Worm (Caenorhabditis elegans) whole organism, L4 larva: ENCODE results near the gene ipla-6.
A peak's percentile ranks its signal among the peaks of the same experiment; 100 is the strongest.

Experiments
- F10B5.3 ChIP-seq: sonication (generic microtip); optimal IDR thresholded peaks from 2 replicates; lab custom pipeline; 2016; ENCODE audit warnings: mild to moderate bottlenecking, missing genetic modification characterization, missing compliant biosample characterization
- F37D6.2 ChIP-seq: sonication (generic microtip); optimal IDR thresholded peaks from 2 replicates; lab custom pipeline; 2016; ENCODE audit warnings: mild to moderate bottlenecking, missing genetic modification characterization, missing compliant biosample characterization
- F49E8.2 ChIP-seq: sonication (generic microtip); optimal IDR thresholded peaks from 2 replicates; lab custom pipeline; 2016; ENCODE audit warnings: missing compliant biosample characterization, mild to moderate bottlenecking, missing genetic modification characterization, borderline replicate concordance
- R02D3.7 ChIP-seq: fragments of 150-350 bp; sonication (generic microtip); optimal IDR thresholded peaks from 3 replicates; lab custom pipeline; 2014; ENCODE audit warnings: missing biosample characterization, missing genetic modification characterization
- T20F7.1 ChIP-seq: fragments of 200-800 bp; sonication (Bioruptor generic); optimal IDR thresholded peaks from 2 replicates; lab custom pipeline; 2018; ENCODE audit warnings: mild to moderate bottlenecking, missing genetic modification characterization, missing compliant biosample characterization
- T26A8.4 ChIP-seq: fragments of 200-800 bp; sonication (Bioruptor generic); IDR thresholded peaks from 2 replicates; pipeline ENCODE4 v1.3.6; 2022; ENCODE audit warnings: missing genetic modification characterization, missing compliant biosample characterization
- Y105C5A.15 ChIP-seq: fragments of 200-800 bp; sonication (Bioruptor generic); IDR thresholded peaks from 2 replicates; pipeline ENCODE4 v1.3.6; 2022; ENCODE audit warnings: missing genetic modification characterization, missing compliant biosample characterization
- Y48G9A.11 ChIP-seq: fragments of 200-800 bp; sonication (Bioruptor generic); IDR thresholded peaks from 2 replicates; pipeline ENCODE4 v1.3.6; 2022; ENCODE audit warnings: missing genetic modification reagents, missing genetic modification characterization, missing compliant biosample characterization
- Y5F2A.4 ChIP-seq: fragments of 200-800 bp; sonication (Bioruptor generic); optimal IDR thresholded peaks from 2 replicates; lab custom pipeline; 2018; ENCODE audit warnings: mild to moderate bottlenecking, missing genetic modification characterization, missing compliant biosample characterization
- aha-1 ChIP-seq: fragments of 150-350 bp; peaks from one replicate; lab custom pipeline; 2014; ENCODE audit warnings: missing biosample characterization, missing genetic modification characterization
- arid-1 ChIP-seq: fragments of 200-800 bp; sonication (Bioruptor generic); conservative IDR thresholded peaks from 2 replicates; pipeline ENCODE4 v1.3.6; 2022; ENCODE audit warnings: missing genetic modification reagents, missing genetic modification characterization, missing compliant biosample characterization
- ceh-62 ChIP-seq: sonication (generic microtip); optimal IDR thresholded peaks from 2 replicates; lab custom pipeline; 2017; ENCODE audit warnings: missing biosample characterization, missing genetic modification characterization
- ceh-82 ChIP-seq: sonication (generic microtip); optimal IDR thresholded peaks from 2 replicates; lab custom pipeline; 2017; ENCODE audit warnings: missing biosample characterization, missing genetic modification characterization
- daf-19 ChIP-seq: fragments of 200-800 bp; sonication (Bioruptor generic); conservative IDR thresholded peaks from 2 replicates; pipeline ENCODE4 v1.3.6; 2022; ENCODE audit warnings: missing genetic modification characterization, missing compliant biosample characterization
- dmd-9 ChIP-seq: fragments of 200-800 bp; sonication (Bioruptor generic); IDR thresholded peaks from 2 replicates; pipeline ENCODE4 v1.3.6; 2022; ENCODE audit warnings: missing genetic modification reagents, missing genetic modification characterization, missing compliant biosample characterization
- dpl-1 ChIP-seq: fragments of 150-350 bp; optimal IDR thresholded peaks from 2 replicates; lab custom pipeline; 2014; ENCODE audit warnings: missing biosample characterization, missing genetic modification reagents, missing genetic modification characterization
- gei-8 ChIP-seq: fragments of 200-800 bp; sonication (Bioruptor generic); optimal IDR thresholded peaks from 2 replicates; lab custom pipeline; 2018; ENCODE audit warnings: mild to moderate bottlenecking, missing genetic modification characterization, missing compliant biosample characterization
- hif-1 ChIP-seq, 2 experiments: sonication (generic microtip); optimal IDR thresholded peaks; 2 replicates each; lab custom pipeline; 2016 to 2017; ENCODE audit warnings: missing compliant biosample characterization in 2 of 2, missing genetic modification characterization in 2 of 2, missing genetic modification reagents in 2 of 2, missing genotype in 2 of 2, mild to moderate bottlenecking in 1 of 2
- hlh-30 ChIP-seq: sonication (generic microtip); optimal IDR thresholded peaks from 2 replicates; lab custom pipeline; 2017; ENCODE audit warnings: antibody characterized with exemption, mild to moderate bottlenecking, missing genetic modification characterization, missing compliant biosample characterization; ENCODE audit not compliant: insufficient read depth
- lim-7 ChIP-seq: fragments of 200-800 bp; sonication (Bioruptor generic); IDR thresholded peaks from 2 replicates; pipeline ENCODE4 v1.3.6; 2022; ENCODE audit warnings: missing genetic modification characterization, missing compliant biosample characterization
- lin-1 ChIP-seq: fragments of 200-800 bp; sonication (Bioruptor generic); IDR thresholded peaks from 2 replicates; pipeline ENCODE4 v1.3.6; 2022; ENCODE audit warnings: missing genetic modification reagents, missing genetic modification characterization, missing compliant biosample characterization
- lin-13 ChIP-seq: fragments of 150-350 bp; optimal IDR thresholded peaks from 2 replicates; lab custom pipeline; 2014; ENCODE audit warnings: missing biosample characterization, missing genetic modification reagents, missing genetic modification characterization
- lin-29 ChIP-seq: fragments of 200-800 bp; sonication (Bioruptor generic); IDR thresholded peaks from 2 replicates; pipeline ENCODE4 v1.3.6; 2022; ENCODE audit warnings: missing genetic modification reagents, missing genetic modification characterization, missing compliant biosample characterization
- lin-38 ChIP-seq: fragments of 200-800 bp; sonication (Bioruptor generic); IDR thresholded peaks from 2 replicates; pipeline ENCODE4 v1.3.6; 2022; ENCODE audit warnings: missing genetic modification reagents, missing genetic modification characterization, missing compliant biosample characterization
- lin-39 ChIP-seq: fragments of 150-350 bp; optimal IDR thresholded peaks from 2 replicates; lab custom pipeline; 2014; ENCODE audit warnings: missing biosample characterization, missing genetic modification reagents, missing genetic modification characterization
- lir-3 ChIP-seq: sonication (generic microtip); optimal IDR thresholded peaks from 2 replicates; lab custom pipeline; 2016; ENCODE audit warnings: mild to moderate bottlenecking, missing genetic modification characterization, missing compliant biosample characterization
- madf-5 ChIP-seq, 2 experiments: fragments of 200-800 bp; sonication (Bioruptor generic); IDR thresholded peaks; 2 replicates each; pipeline ENCODE4 v1.3.6; 2022; ENCODE audit warnings: missing compliant biosample characterization in 2 of 2, missing genetic modification characterization in 2 of 2
- mdt-29 ChIP-seq: fragments of 200-800 bp; sonication (Bioruptor generic); IDR thresholded peaks from 2 replicates; pipeline ENCODE4 v1.3.6; 2022; ENCODE audit warnings: missing genetic modification reagents, missing genetic modification characterization, missing compliant biosample characterization
- mxl-2 ChIP-seq: fragments of 200-800 bp; sonication (Bioruptor generic); conservative IDR thresholded peaks from 2 replicates; pipeline ENCODE4 v1.3.6; 2022; ENCODE audit warnings: missing genetic modification reagents, missing genetic modification characterization, missing compliant biosample characterization
- nhr-11 ChIP-seq: fragments of 150-350 bp; optimal IDR thresholded peaks from 2 replicates; lab custom pipeline; 2014; ENCODE audit warnings: missing biosample characterization, missing genetic modification characterization
- nhr-111 ChIP-seq: fragments of 200-800 bp; sonication (Bioruptor generic); optimal IDR thresholded peaks from 2 replicates; lab custom pipeline; 2018; ENCODE audit warnings: mild to moderate bottlenecking, missing genetic modification characterization, missing compliant biosample characterization
- nhr-237 ChIP-seq: sonication (generic microtip); optimal IDR thresholded peaks from 2 replicates; lab custom pipeline; 2017; ENCODE audit warnings: missing biosample characterization, missing genetic modification characterization
- nhr-41 ChIP-seq: fragments of 200-800 bp; sonication (Bioruptor generic); IDR thresholded peaks from 2 replicates; pipeline ENCODE4 v1.3.6; 2022; ENCODE audit warnings: missing genetic modification reagents, missing genetic modification characterization, missing compliant biosample characterization
- nhr-48 ChIP-seq: sonication (generic microtip); optimal IDR thresholded peaks from 2 replicates; lab custom pipeline; 2016; ENCODE audit warnings: mild to moderate bottlenecking, missing genetic modification characterization, missing compliant biosample characterization
- nhr-76 ChIP-seq: fragments of 150-350 bp; optimal IDR thresholded peaks from 2 replicates; lab custom pipeline; 2014; ENCODE audit warnings: missing biosample characterization, missing genetic modification characterization
- pha-4 ChIP-seq, 2 experiments: fragments of 150-350 bp in 1 of 2; fragments of 200-800 bp in 1 of 2; sonication (Bioruptor generic) in 1 of 2; IDR thresholded peaks in 1 of 2; optimal IDR thresholded peaks in 1 of 2; 2 replicates each; pipeline versions ENCODE4 v1.3.6 to Lab custom; 2014 to 2022; ENCODE audit warnings: missing genetic modification characterization in 2 of 2, missing genetic modification reagents in 2 of 2, missing biosample characterization in 1 of 2, missing compliant biosample characterization in 1 of 2
- pqm-1 ChIP-seq: sonication (generic microtip); optimal IDR thresholded peaks from 2 replicates; lab custom pipeline; 2017; ENCODE audit warnings: missing biosample characterization, missing genetic modification characterization
- rbr-2 ChIP-seq: sonication (generic microtip); optimal IDR thresholded peaks from 2 replicates; lab custom pipeline; 2016; ENCODE audit warnings: missing genotype, missing genetic modification characterization, missing compliant biosample characterization
- saeg-2 ChIP-seq: fragments of 200-800 bp; sonication (Bioruptor generic); IDR thresholded peaks from 2 replicates; pipeline ENCODE4 v1.3.6; 2022; ENCODE audit warnings: missing genetic modification reagents, missing genetic modification characterization, missing compliant biosample characterization
- snpc-1.2 ChIP-seq: fragments of 200-800 bp; sonication (Bioruptor generic); IDR thresholded peaks from 2 replicates; pipeline ENCODE4 v1.3.6; 2022; ENCODE audit warnings: missing genetic modification reagents, missing genetic modification characterization, missing compliant biosample characterization
- spr-1 ChIP-seq: sonication (generic microtip); optimal IDR thresholded peaks from 2 replicates; lab custom pipeline; 2016; ENCODE audit warnings: mild to moderate bottlenecking, missing genetic modification characterization, missing compliant biosample characterization
- spr-3 ChIP-seq: fragments of 200-800 bp; sonication (Bioruptor generic); optimal IDR thresholded peaks from 2 replicates; lab custom pipeline; 2018; ENCODE audit warnings: mild to moderate bottlenecking, missing genetic modification characterization, missing compliant biosample characterization
- unc-130 ChIP-seq: sonication (generic microtip); optimal IDR thresholded peaks from 2 replicates; lab custom pipeline; 2016; ENCODE audit warnings: missing genetic modification reagents, missing genetic modification characterization, missing compliant biosample characterization
- unc-39 ChIP-seq: sonication (generic microtip); optimal IDR thresholded peaks from 2 replicates; lab custom pipeline; 2017; ENCODE audit warnings: missing biosample characterization, missing genetic modification characterization

The ipla-6 gene

DNA sequence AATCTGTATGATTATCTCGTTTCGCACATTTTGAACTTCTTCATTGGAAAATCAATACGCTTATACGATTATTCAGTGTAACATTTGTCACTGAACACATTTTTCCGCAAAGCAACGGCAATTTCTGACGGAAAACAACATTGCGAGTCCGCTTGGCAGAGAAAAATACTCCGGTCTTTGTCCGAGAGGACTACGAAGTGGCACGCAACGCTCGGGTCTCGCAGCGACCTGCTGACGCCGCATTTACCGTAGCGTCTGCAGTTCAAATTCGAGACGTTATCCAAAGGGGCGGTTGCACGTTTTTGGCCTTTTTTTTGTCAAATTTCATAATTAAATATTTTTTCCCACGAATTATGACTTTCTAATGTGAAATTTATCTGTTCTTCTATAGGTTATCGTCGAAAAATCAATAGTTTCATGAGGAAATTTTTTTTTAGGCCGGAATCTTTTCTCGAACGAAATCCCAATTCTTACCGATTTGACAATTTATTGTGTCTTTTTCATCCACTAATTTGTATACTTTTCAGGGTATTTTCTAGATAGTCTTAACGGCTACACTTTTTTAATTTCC is 13.7 kb upstream of the ipla-6 start, which contains the start of gene sqd-1 (continued):
- TF ChIP-seq snpc-1.2 (peak; percentile 96), rbr-2 (tag; lab: Kevin White, UChicago) (peak; percentile 95), lin-29 (peak; percentile 85), spr-3 (GFP tag; lab: Kevin White, UChicago) (peak; percentile 74), dmd-9 (GFP tag; lab: Robert Waterston, UW) (peak; percentile 95), lim-7 (GFP tag; lab: Robert Waterston, UW) (peak; percentile 74), arid-1 (peak; percentile 92), gei-8 (peak; percentile 58), hif-1 (tag; optimal IDR thresholded peaks at IDR 0.05; lab: Kevin White, UChicago) (peak; percentile 35 to 94), spr-1 (tag; lab: Kevin White, UChicago) (peak; percentile 92), nhr-41 (GFP tag; lab: Robert Waterston, UW) (peak; percentile 48; the same call in 1 of the 2 replicates), pqm-1 (tag; lab: Kevin White, UChicago) (no peak), lin-38 (GFP tag; lab: Robert Waterston, UW) (peak; percentile 92), saeg-2 (GFP tag; lab: Robert Waterston, UW) (peak; percentile 86), F10B5.3 (tag; lab: Kevin White, UChicago) (peak; percentile 88), R02D3.7 (peak; percentile 46), daf-19 (no peak), lin-13 (GFP tag; lab: Kevin White, UChicago) (peak; percentile 90), T20F7.1 (peak; percentile 86), lin-39 (tag; lab: Kevin White, UChicago) (no peak), madf-5 (GFP tag; IDR thresholded peaks at IDR 0.05; lab: Robert Waterston, UW) (0 out of 4 replicates have a peak, but pooled peaks of 1 of the 2 experiments have one; percentile 14), F37D6.2 (tag; lab: Kevin White, UChicago) (peak; percentile 89), pha-4 (GFP tag; IDR thresholded peaks at IDR 0.05; lab: Robert Waterston, UW) (peak; percentile 92), pha-4 (tag; optimal IDR thresholded peaks at IDR 0.05; lab: Kevin White, UChicago) (no peak), unc-130 (peak; percentile 86), nhr-11 (tag; lab: Kevin White, UChicago) (peak; percentile 95), Y48G9A.11 (GFP tag; lab: Robert Waterston, UW) (peak; percentile 87), mdt-29 (GFP tag; lab: Robert Waterston, UW) (peak; percentile 93), ceh-82 (tag; lab: Kevin White, UChicago) (peak; percentile 24), unc-39 (tag; lab: Kevin White, UChicago) (no peak), Y105C5A.15 (GFP tag; lab: Robert Waterston, UW) (0 out of 2 replicates have a peak, but pooled peaks have one; percentile 64), dpl-1 (peak; percentile 93), nhr-237 (tag; lab: Kevin White, UChicago) (no peak), T26A8.4 (GFP tag; lab: Robert Waterston, UW) (peak; percentile 98), Y5F2A.4 (GFP tag; lab: Kevin White, UChicago) (peak; percentile 72), nhr-48 (tag; lab: Kevin White, UChicago) (peak; percentile 87), nhr-111 (peak; percentile 64), aha-1 (peak; percentile 100), ceh-62 (tag; lab: Kevin White, UChicago) (no peak), hlh-30 (tag; lab: Kevin White, UChicago) (peak; percentile 92)

DNA sequence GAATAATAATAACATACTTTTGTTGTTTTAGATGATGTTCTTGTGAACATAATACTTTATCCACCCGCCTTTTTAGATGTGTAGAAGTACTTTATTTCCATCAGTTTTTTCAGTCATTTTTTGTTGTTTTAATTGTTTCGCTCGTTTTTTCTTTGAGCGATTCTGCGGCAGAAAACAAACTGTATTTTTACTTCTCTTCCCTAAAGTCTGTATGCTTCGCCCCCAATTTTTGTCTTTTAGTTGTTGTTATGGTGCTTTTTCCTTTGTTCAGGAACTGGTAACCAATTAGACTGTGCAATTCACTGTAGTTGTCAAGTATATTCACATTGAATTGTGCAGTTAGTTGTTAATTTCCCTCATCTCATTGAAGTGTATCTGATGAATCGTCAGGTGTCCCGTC is 11.7 kb upstream of the ipla-6 start:
- peak; percentile 64 for TF ChIP-seq lin-38 (GFP tag; lab: Robert Waterston, UW)
- peak; percentile 77 for TF ChIP-seq snpc-1.2
- peak; percentile 10 for TF ChIP-seq spr-3 (GFP tag; lab: Kevin White, UChicago)
- no peak for TF ChIP-seq lir-3 (tag; lab: Kevin White, UChicago)
- TF ChIP-seq nhr-76 (tag; lab: Kevin White, UChicago), result no peak
- peak; percentile 51 for TF ChIP-seq F49E8.2 (tag; lab: Kevin White, UChicago)
- peak; percentile 3 for TF ChIP-seq Y5F2A.4 (GFP tag; lab: Kevin White, UChicago)
- peak; percentile 18; the same call in 1 of the 2 replicates for TF ChIP-seq pha-4 (GFP tag; IDR thresholded peaks at IDR 0.05; lab: Robert Waterston, UW)
- TF ChIP-seq pha-4 (tag; optimal IDR thresholded peaks at IDR 0.05; lab: Kevin White, UChicago), result no peak
- TF ChIP-seq mxl-2 (GFP tag; lab: Robert Waterston, UW), result 0 out of 2 replicates have a peak, but pooled peaks have one; percentile 43
- 0 out of 2 replicates have a peak, but pooled peaks have one; percentile 8 for TF ChIP-seq lin-1 (GFP tag; lab: Robert Waterston, UW)
